Worm (Caenorhabditis elegans): ENCODE results near the gene C50E3.11.

The C50E3.11 gene

DNA sequence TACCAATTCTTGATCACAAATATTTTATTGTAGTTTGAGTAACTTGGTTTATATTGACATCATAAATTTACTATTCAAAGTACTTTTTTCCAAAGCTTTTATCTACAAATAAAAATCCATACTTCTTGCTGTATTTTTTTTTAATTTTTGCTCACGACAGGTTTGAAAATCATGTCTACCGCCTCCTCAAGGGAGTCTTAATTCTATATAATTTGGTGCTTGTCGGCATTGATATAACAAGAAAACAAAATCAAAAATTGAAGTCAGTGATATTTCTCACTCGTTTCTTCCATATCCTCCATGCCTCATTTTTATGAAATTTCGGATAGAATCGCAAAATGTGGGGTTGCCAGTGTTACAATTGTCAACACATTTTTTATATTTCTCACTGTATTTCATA lies 42.2 kb upstream of the C50E3.11 start, which contains the start of gene str-47:
TSS of gene str-47 (plus strand) at position 301 of the 400 bp plus-strand sequence.
- TF ChIP-seq madf-2 (tag; optimal IDR thresholded peaks at IDR 0.05) (no peak), ttx-3 (tag; optimal IDR thresholded peaks at IDR 0.05) (no peak), K09A11.1 (tag; optimal IDR thresholded peaks at IDR 0.05; ENCODE audit: insufficient read depth) (no peak), pqm-1 (tag; optimal IDR thresholded peaks at IDR 0.05) (no peak), ceh-24 (tag; optimal IDR thresholded peaks at IDR 0.05) (no peak), elt-4 (tag; optimal IDR thresholded peaks at IDR 0.05) (no peak), odd-2 (tag; optimal IDR thresholded peaks at IDR 0.05) (no peak), fkh-10 (GFP tag; optimal IDR thresholded peaks at IDR 0.05) (no peak), tbx-7 (tag; optimal IDR thresholded peaks at IDR 0.05) (no peak), pat-9 (tag; optimal IDR thresholded peaks at IDR 0.05) (no peak), nfya-1 (tag; optimal IDR thresholded peaks at IDR 0.05) (no peak), eyg-1 (tag; optimal IDR thresholded peaks at IDR 0.05) (no peak), T23F11.4 (GFP tag; optimal IDR thresholded peaks at IDR 0.05) (no peak)

DNA sequence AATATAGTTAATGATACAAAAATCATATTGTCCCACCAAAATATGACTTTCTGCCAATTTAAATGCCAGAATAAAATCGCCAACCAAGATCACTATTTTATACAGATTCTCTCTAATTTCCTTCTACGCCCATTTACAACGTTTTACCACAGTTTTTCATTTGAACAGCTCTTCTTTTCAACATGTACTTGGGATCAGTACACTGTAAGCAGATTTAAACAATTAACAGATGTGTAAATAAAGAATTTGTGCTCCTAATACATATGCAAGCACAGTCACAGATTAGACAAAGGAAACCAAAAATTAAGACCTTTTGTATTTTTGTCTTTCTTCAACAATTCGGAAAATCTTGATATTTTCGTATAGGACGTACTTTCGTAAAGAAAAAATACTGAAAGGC lies 40.1 kb upstream of the C50E3.11 start, which contains the start of gene F07C4.11:
TSS of gene F07C4.11 (minus strand) at position 101 of the 400 bp plus-strand sequence.
- no peak for TF ChIP-seq ceh-48 (tag; optimal IDR thresholded peaks at IDR 0.05)
- TF ChIP-seq ceh-6 (GFP tag; optimal IDR thresholded peaks at IDR 0.05), result no peak
- TF ChIP-seq gmeb-2 (tag; optimal IDR thresholded peaks at IDR 0.05), result no peak
- TF ChIP-seq pqm-1 (tag; optimal IDR thresholded peaks at IDR 0.05), result no peak
- TF ChIP-seq F13H6.1 (tag; optimal IDR thresholded peaks at IDR 0.05), result no peak
- TF ChIP-seq che-1 (tag; optimal IDR thresholded peaks at IDR 0.05), result no peak
- no peak for TF ChIP-seq nhr-11 (tag; optimal IDR thresholded peaks at IDR 0.05)
- TF ChIP-seq sdc-2 (tag; optimal IDR thresholded peaks at IDR 0.05), result no peak
- TF ChIP-seq ets-4 (tag; optimal IDR thresholded peaks at IDR 0.05), result no peak
- TF ChIP-seq unc-3 (GFP tag; conservative IDR thresholded peaks at IDR 0.05), result no peak
- TF ChIP-seq unc-3 (tag; optimal IDR thresholded peaks at IDR 0.05), result no peak
- TF ChIP-seq pax-1 (tag; optimal IDR thresholded peaks at IDR 0.05), result no peak
- no peak for TF ChIP-seq pat-9 (tag; optimal IDR thresholded peaks at IDR 0.05)
- no peak for TF ChIP-seq odd-2 (tag; optimal IDR thresholded peaks at IDR 0.05)
- TF ChIP-seq ztf-16 (tag; optimal IDR thresholded peaks at IDR 0.05), result no peak

DNA sequence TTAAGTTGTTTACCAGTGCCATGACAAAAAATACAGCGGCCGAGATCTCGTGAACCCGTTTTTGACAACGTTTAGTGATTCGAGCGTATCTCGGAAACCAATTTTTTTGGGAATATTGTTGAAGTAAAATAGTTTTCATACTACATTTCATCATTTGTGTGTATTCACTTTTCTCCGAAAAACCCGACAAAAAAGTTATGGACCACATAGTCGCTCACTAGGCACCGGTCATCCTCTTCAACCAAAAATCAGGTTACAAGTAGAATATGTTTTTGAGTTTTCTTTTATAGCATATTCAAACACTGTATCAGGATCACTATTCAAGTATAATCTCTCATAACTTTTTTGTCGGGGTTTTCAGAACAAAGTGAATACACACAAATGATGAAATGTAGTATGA lies 38.4 kb upstream of the C50E3.11 start:
- TF ChIP-seq elt-4 (tag; optimal IDR thresholded peaks at IDR 0.05), result no peak
- no peak for TF ChIP-seq ahr-1 (tag; optimal IDR thresholded peaks at IDR 0.05)
- TF ChIP-seq ref-2 (tag; optimal IDR thresholded peaks at IDR 0.05), result no peak
- no peak for TF ChIP-seq madf-2 (tag; optimal IDR thresholded peaks at IDR 0.05)
- TF ChIP-seq ceh-22 (tag; optimal IDR thresholded peaks at IDR 0.05), result no peak
- TF ChIP-seq ama-1 (optimal IDR thresholded peaks at IDR 0.05), result no peak
- TF ChIP-seq T23F11.4 (GFP tag; optimal IDR thresholded peaks at IDR 0.05), result no peak
- TF ChIP-seq pqm-1 (tag; optimal IDR thresholded peaks at IDR 0.05), result no peak
- TF ChIP-seq sox-2 (GFP tag; IDR thresholded peaks at IDR 0.05), result no peak
- no peak for TF ChIP-seq odd-2 (tag; optimal IDR thresholded peaks at IDR 0.05)
- no peak for TF ChIP-seq pat-9 (tag; optimal IDR thresholded peaks at IDR 0.05)
- no peak for TF ChIP-seq hlh-30 (tag; optimal IDR thresholded peaks at IDR 0.05; ENCODE audit: insufficient read depth)
- no peak for TF ChIP-seq sox-4 (tag; optimal IDR thresholded peaks at IDR 0.05)
- no peak for TF ChIP-seq F13H6.1 (tag; optimal IDR thresholded peaks at IDR 0.05)
- TF ChIP-seq C08G9.2 (tag; optimal IDR thresholded peaks at IDR 0.05), result no peak
- TF ChIP-seq fax-1 (tag; optimal IDR thresholded peaks at IDR 0.05), result no peak
- no peak for TF ChIP-seq ceh-18 (tag; optimal IDR thresholded peaks at IDR 0.05)
- TF ChIP-seq ceh-14 (tag; optimal IDR thresholded peaks at IDR 0.05), result no peak
- TF ChIP-seq dve-1 (tag; optimal IDR thresholded peaks at IDR 0.05), result no peak
- TF ChIP-seq syd-9 (tag; optimal IDR thresholded peaks at IDR 0.05), result no peak

DNA sequence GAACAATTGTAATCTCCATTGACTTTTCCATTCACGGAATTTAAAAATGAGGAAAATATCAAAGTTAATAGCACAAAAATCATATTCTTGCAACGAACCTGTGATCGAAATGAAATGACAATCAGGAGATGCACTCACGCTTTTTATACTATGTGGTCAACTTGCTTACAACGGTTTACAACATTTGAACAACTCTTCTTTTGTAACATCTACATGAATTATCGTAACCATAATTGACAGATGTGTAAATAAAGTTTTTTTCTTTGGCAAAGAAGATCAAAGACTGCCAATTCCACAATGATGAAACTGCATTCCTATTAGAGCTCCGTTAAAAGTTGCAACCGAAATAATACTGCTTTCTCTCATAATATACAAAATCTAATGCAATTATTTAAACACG lies 36.5 kb upstream of the C50E3.11 start, which contains the start of gene F07C4.10:
TSS of gene F07C4.10 (minus strand) at position 101 of the 400 bp plus-strand sequence.
- TF ChIP-seq unc-3 (GFP tag; conservative IDR thresholded peaks at IDR 0.05), result no peak
- no peak for TF ChIP-seq unc-3 (tag; optimal IDR thresholded peaks at IDR 0.05)
- TF ChIP-seq pag-3 (tag; optimal IDR thresholded peaks at IDR 0.05; ENCODE audit: borderline replicate concordance), result no peak
- no peak for TF ChIP-seq fkh-10 (GFP tag; optimal IDR thresholded peaks at IDR 0.05)
- TF ChIP-seq ceh-2 (tag; optimal IDR thresholded peaks at IDR 0.05), result no peak
- TF ChIP-seq ahr-1 (tag; optimal IDR thresholded peaks at IDR 0.05), result no peak
- TF ChIP-seq pha-2 (tag; optimal IDR thresholded peaks at IDR 0.05), result no peak
- TF ChIP-seq dmd-4 (tag; optimal IDR thresholded peaks at IDR 0.05; ENCODE audit: borderline replicate concordance), result no peak
- TF ChIP-seq lin-11 (tag; optimal IDR thresholded peaks at IDR 0.05), result no peak
- TF ChIP-seq elt-4 (tag; optimal IDR thresholded peaks at IDR 0.05), result no peak
- no peak for TF ChIP-seq ceh-19 (GFP tag; optimal IDR thresholded peaks at IDR 0.05)
- no peak for TF ChIP-seq sox-2 (GFP tag; IDR thresholded peaks at IDR 0.05)
- TF ChIP-seq unc-86 (tag; optimal IDR thresholded peaks at IDR 0.05), result no peak
- TF ChIP-seq syd-9 (tag; optimal IDR thresholded peaks at IDR 0.05), result no peak
